Fruit fly (Drosophila melanogaster): ENCODE measurements around the gene Mcr.

The Mcr gene

dm6 chr2L:8071112-8071976, 11.4 kb downstream of the Mcr start, which contains the start of gene poe (continued):
- TF ChIP-seq ems (GFP tag; optimal IDR thresholded peaks at IDR 0.05) (no peak), ewg (GFP tag; optimal IDR thresholded peaks at IDR 0.05) (no peak), HLH3B (GFP tag; IDR thresholded peaks at IDR 0.05) (0 out of 2 replicates have a peak, but pooled peaks have one; percentile 44), mld (GFP tag; IDR thresholded peaks at IDR 0.05; ENCODE audit: partially characterized antibody) (peak; percentile 41; the same call in 1 of the 3 replicates), chinmo (GFP tag; IDR thresholded peaks at IDR 0.05; ENCODE audit: partially characterized antibody) (0 out of 4 replicates have a peak, but pooled peaks have one; percentile 29), CG12071 (GFP tag; optimal IDR thresholded peaks at IDR 0.05) (no peak), CG6813 (GFP tag; optimal IDR thresholded peaks at IDR 0.05) (peak; percentile 36), pan (optimal IDR thresholded peaks at IDR 0.05) (no peak), pan (GFP tag; optimal IDR thresholded peaks at IDR 0.05 in 1 of 2, IDR thresholded peaks at IDR 0.05 in 1 of 2) (peak in 1 of 2 experiments; percentile 73), tup (GFP tag; optimal IDR thresholded peaks at IDR 0.05) (no peak), CG7357 (GFP tag; IDR thresholded peaks at IDR 0.05) (no peak), CG12659 (GFP tag; optimal IDR thresholded peaks at IDR 0.05) (peak; percentile 67), amos (GFP tag; IDR thresholded peaks at IDR 0.05; ENCODE audit: partially characterized antibody) (peak; percentile 23; the same call in 1 of the 2 replicates), CG6272 (GFP tag; IDR thresholded peaks at IDR 0.05) (no peak), CG32767 (GFP tag; IDR thresholded peaks at IDR 0.05) (0 out of 2 replicates have a peak, but pooled peaks have one; percentile 31), CG15073 (GFP tag; optimal IDR thresholded peaks at IDR 0.05) (no peak), CG2120 (GFP tag; optimal IDR thresholded peaks at IDR 0.05) (no peak), CG9215 (GFP tag; IDR thresholded peaks at IDR 0.05) (peak; percentile 30; the same call in 1 of the 2 replicates), dysf (GFP tag; IDR thresholded peaks at IDR 0.05) (peak; percentile 56; the same call in 1 of the 3 replicates), CG10267 (tag; optimal IDR thresholded peaks at IDR 0.05) (peak; percentile 74), Kr (GFP tag; optimal IDR thresholded peaks at IDR 0.05) (no peak), Ravus (GFP tag; IDR thresholded peaks at IDR 0.05) (no peak), Six4 (GFP tag; optimal IDR thresholded peaks at IDR 0.05) (peak; percentile 21), unc-4 (GFP tag; IDR thresholded peaks at IDR 0.05; ENCODE audit: partially characterized antibody) (0 out of 2 replicates have a peak, but pooled peaks have one; percentile 20), ase (GFP tag; IDR thresholded peaks at IDR 0.05) (peak; percentile 63), Nf-YA (GFP tag; IDR thresholded peaks at IDR 0.05) (no peak), CG11696 (GFP tag; IDR thresholded peaks at IDR 0.05) (0 out of 2 replicates have a peak, but pooled peaks have one; percentile 12), cwo (GFP tag; optimal IDR thresholded peaks at IDR 0.05) (peak; percentile 38), so (GFP tag; IDR thresholded peaks at IDR 0.05) (no peak), Dp (GFP tag; optimal IDR thresholded peaks at IDR 0.05) (peak; percentile 20), CG4328 (GFP tag; optimal IDR thresholded peaks at IDR 0.05) (no peak), CG9932 (GFP tag; IDR thresholded peaks at IDR 0.05) (peak; percentile 53), nmo (GFP tag; optimal IDR thresholded peaks at IDR 0.05) (peak; percentile 60), CG4424 (GFP tag; optimal IDR thresholded peaks at IDR 0.05) (peak; percentile 44), Xrp1 (GFP tag; IDR thresholded peaks at IDR 0.05) (peak; percentile 80; the same call in 1 of the 2 replicates), HmgZ (tag; optimal IDR thresholded peaks at IDR 0.05) (peak; percentile 64), Sry-β (GFP tag; optimal IDR thresholded peaks at IDR 0.05) (peak; percentile 23), org-1 (GFP tag; optimal IDR thresholded peaks at IDR 0.05) (no peak), Dll (GFP tag; IDR thresholded peaks at IDR 0.05; ENCODE audit: partially characterized antibody) (peak; percentile 31; the same call in 1 of the 4 replicates), sens-2 (GFP tag; IDR thresholded peaks at IDR 0.05) (no peak), vvl (GFP tag; IDR thresholded peaks at IDR 0.05) (peak; percentile 88), Nf-YB (GFP tag; optimal IDR thresholded peaks at IDR 0.05) (peak; percentile 52), gsb (GFP tag; IDR thresholded peaks at IDR 0.05) (no peak), CG34376 (GFP tag; optimal IDR thresholded peaks at IDR 0.05) (no peak), row (GFP tag; IDR thresholded peaks at IDR 0.05) (peak; percentile 83), B-H1 (GFP tag; IDR thresholded peaks at IDR 0.05) (peak; percentile 48; the same call in 2 of the 3 replicates), psq (GFP tag; optimal IDR thresholded peaks at IDR 0.05) (peak; percentile 7), CG10654 (GFP tag; optimal IDR thresholded peaks at IDR 0.05) (peak; percentile 54)
